Fruit fly (Drosophila melanogaster): ENCODE measurements around the gene heix.

DNA sequence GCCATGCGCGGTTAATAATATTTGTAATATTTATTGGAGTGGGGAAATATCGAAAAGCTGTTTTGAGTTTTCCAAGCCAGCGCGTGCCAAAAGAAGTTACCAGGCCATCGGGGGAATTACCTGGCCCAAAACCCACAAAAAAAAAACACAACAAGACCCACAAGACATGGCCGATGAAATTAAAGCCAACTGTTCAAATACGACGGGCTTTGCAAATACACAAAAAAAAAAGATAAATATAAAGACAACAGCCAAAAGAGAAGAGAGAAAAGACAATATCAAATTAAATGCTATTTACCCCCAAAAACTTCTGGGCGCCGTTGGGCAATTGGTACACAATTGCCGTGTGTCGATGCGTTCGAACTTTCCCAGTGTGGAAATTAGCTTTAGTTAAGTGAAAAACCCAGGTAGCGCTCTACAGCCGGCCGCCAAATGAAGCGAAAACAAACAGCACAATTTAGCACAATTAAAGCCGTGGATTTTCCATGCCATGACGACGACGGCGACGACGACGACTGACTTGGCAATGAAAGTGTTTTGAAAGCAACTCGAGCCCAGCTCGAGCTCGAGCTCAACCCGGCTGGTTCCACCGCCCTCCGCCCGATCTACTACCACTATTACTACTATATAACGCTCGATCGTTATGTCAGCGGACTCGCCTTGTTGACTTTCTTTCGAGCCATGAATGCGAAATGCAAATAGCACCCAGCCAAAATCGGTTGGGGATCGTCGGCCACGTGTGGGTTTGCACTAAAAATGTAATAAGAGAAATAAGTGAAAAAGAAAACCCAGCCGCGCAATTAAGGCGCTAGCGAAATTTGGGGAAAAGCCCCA, 18.3 kb upstream of the heix start:
- TF ChIP-seq CG12768 (GFP tag; optimal IDR thresholded peaks at IDR 0.05) (peak; percentile 34), Mnt (GFP tag; optimal IDR thresholded peaks at IDR 0.05) (peak; percentile 46), CG7045 (GFP tag; optimal IDR thresholded peaks at IDR 0.05) (peak; percentile 9), CG11617 (GFP tag; optimal IDR thresholded peaks at IDR 0.05) (no peak), pad (GFP tag; optimal IDR thresholded peaks at IDR 0.05) (no peak), CG7101 (tag; optimal IDR thresholded peaks at IDR 0.05) (peak; percentile 7), CG14711 (tag; optimal IDR thresholded peaks at IDR 0.05) (no peak), Clk (GFP tag; optimal IDR thresholded peaks at IDR 0.05) (no peak), kay (GFP tag; ENCODE audit: borderline replicate concordance) (peak; percentile 70), Hr96 (GFP tag; optimal IDR thresholded peaks at IDR 0.05) (no peak), tj (GFP tag; optimal IDR thresholded peaks at IDR 0.05) (peak; percentile 72), CG33017 (tag; optimal IDR thresholded peaks at IDR 0.05) (no peak), cic (GFP tag; optimal IDR thresholded peaks at IDR 0.05) (peak; percentile 26), CG5204 (GFP tag; optimal IDR thresholded peaks at IDR 0.05) (no peak)
